Fruit fly (Drosophila melanogaster) whole organism, adult: ENCODE results near the gene Msp300.
A peak's percentile ranks its signal among the peaks of the same experiment; 100 is the strongest.

Experiments used
- CG11617 ChIP-seq: fragments of 200-800 bp; sonication (Bioruptor generic); optimal IDR thresholded peaks from 2 replicates; lab custom pipeline; 2017; ENCODE audit warnings: mild to moderate bottlenecking, missing biosample characterization, missing genetic modification reagents, missing genetic modification characterization
- CG12768 ChIP-seq: fragments of 200-800 bp; sonication (Bioruptor generic); optimal IDR thresholded peaks from 2 replicates; lab custom pipeline; 2017; ENCODE audit warnings: missing biosample characterization, missing genetic modification characterization, mild to moderate bottlenecking, moderate library complexity, missing genetic modification reagents
- CG14711 ChIP-seq: fragments of 200-800 bp; sonication (Bioruptor generic); optimal IDR thresholded peaks from 2 replicates; lab custom pipeline; 2018; ENCODE audit warnings: missing biosample characterization, mild to moderate bottlenecking, missing genetic modification characterization, moderate library complexity
- CG1620 ChIP-seq: fragments of 200-800 bp; sonication (Bioruptor generic); optimal IDR thresholded peaks from 2 replicates; lab custom pipeline; 2016; ENCODE audit warnings: missing biosample characterization, missing genetic modification characterization
- CG33017 ChIP-seq: fragments of 200-800 bp; sonication (Bioruptor generic); optimal IDR thresholded peaks from 2 replicates; lab custom pipeline; 2018; ENCODE audit warnings: missing biosample characterization, mild to moderate bottlenecking, missing genetic modification characterization, moderate library complexity
- CG5204 ChIP-seq: fragments of 200-800 bp; sonication (Bioruptor generic); optimal IDR thresholded peaks from 2 replicates; lab custom pipeline; 2016; ENCODE audit warnings: missing biosample characterization, missing genetic modification characterization
- CG7045 ChIP-seq: fragments of 200-800 bp; sonication (Bioruptor generic); optimal IDR thresholded peaks from 2 replicates; lab custom pipeline; 2017; ENCODE audit warnings: missing biosample characterization, mild to moderate bottlenecking, missing genetic modification characterization
- CG7101 ChIP-seq: fragments of 200-800 bp; sonication (Bioruptor generic); optimal IDR thresholded peaks from 2 replicates; lab custom pipeline; 2018; ENCODE audit warnings: missing biosample characterization, mild to moderate bottlenecking, missing genetic modification characterization, moderate library complexity
- Clk ChIP-seq: fragments of 200-800 bp; sonication (Bioruptor generic); optimal IDR thresholded peaks from 2 replicates; lab custom pipeline; 2017; ENCODE audit warnings: missing biosample characterization, missing genetic modification characterization
- Crg-1 ChIP-seq: fragments of 200-800 bp; sonication (Bioruptor generic); optimal IDR thresholded peaks from 2 replicates; lab custom pipeline; 2016; ENCODE audit warnings: missing biosample characterization, missing genetic modification characterization
- Hr96 ChIP-seq: fragments of 200-800 bp; sonication (Bioruptor generic); optimal IDR thresholded peaks from 2 replicates; lab custom pipeline; 2016; ENCODE audit warnings: missing biosample characterization, missing genetic modification characterization
- Mnt ChIP-seq: fragments of 200-800 bp; sonication (Bioruptor generic); optimal IDR thresholded peaks from 2 replicates; lab custom pipeline; 2016; ENCODE audit warnings: missing biosample characterization, mild to moderate bottlenecking, missing genetic modification characterization
- bab1 ChIP-seq: fragments of 200-800 bp; sonication (Bioruptor generic); optimal IDR thresholded peaks from 3 replicates; lab custom pipeline; 2019; ENCODE audit warnings: missing biosample characterization, mild to moderate bottlenecking, missing genetic modification characterization, moderate library complexity
- cic ChIP-seq: fragments of 200-800 bp; sonication (Bioruptor generic); optimal IDR thresholded peaks from 2 replicates; lab custom pipeline; 2017; ENCODE audit warnings: missing biosample characterization, mild to moderate bottlenecking, missing genetic modification characterization, moderate library complexity
- cnc ChIP-seq, 2 experiments: fragments of >200 bp; optimal IDR thresholded peaks; 2 replicates each; lab custom pipeline; 2017
- kay ChIP-seq: fragments of 200-800 bp; sonication (Bioruptor generic); peaks from one replicate; lab custom pipeline; 2016; ENCODE audit warnings: missing biosample characterization, missing genetic modification characterization, borderline replicate concordance
- ovo ChIP-seq: fragments of 200-800 bp; sonication (Bioruptor generic); optimal IDR thresholded peaks from 2 replicates; lab custom pipeline; 2016; ENCODE audit warnings: missing biosample characterization, missing genetic modification characterization
- pad ChIP-seq: fragments of 200-800 bp; sonication (Bioruptor generic); optimal IDR thresholded peaks from 3 replicates; lab custom pipeline; 2017; ENCODE audit warnings: missing biosample characterization, missing genetic modification characterization, mild to moderate bottlenecking, moderate library complexity, missing genetic modification reagents
- tj ChIP-seq: fragments of 200-800 bp; sonication (Bioruptor generic); optimal IDR thresholded peaks from 3 replicates; lab custom pipeline; 2017; ENCODE audit warnings: missing biosample characterization, mild to moderate bottlenecking, missing genetic modification characterization, moderate library complexity
- toe ChIP-seq: fragments of 200-800 bp; sonication (Bioruptor generic); optimal IDR thresholded peaks from 2 replicates; lab custom pipeline; 2016; ENCODE audit warnings: missing biosample characterization, missing genetic modification characterization

The Msp300 gene

DNA sequence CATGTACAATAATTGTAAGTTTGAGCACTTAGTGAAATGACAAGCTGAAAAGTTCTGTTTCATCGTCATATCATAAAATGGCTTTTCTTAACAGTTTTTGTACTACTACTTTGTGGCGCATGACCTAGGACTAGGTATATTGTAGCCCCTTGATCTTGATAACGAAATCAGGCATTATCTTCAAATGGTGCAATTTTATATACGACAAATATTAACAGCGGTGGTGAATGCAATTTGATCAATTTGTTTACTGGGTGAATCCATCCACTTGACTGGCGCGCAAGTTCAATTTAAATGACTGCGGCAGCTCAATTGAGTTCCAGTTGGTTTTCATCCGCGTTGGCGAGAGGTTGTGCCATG is 109.4 kb downstream of the Msp300 start, which contains the start of gene Cyp28d1:
Cyp28d1 (plus strand) TSS at position 316 of the 360 bp plus-strand sequence.
- no peak for TF ChIP-seq cnc (optimal IDR thresholded peaks at IDR 0.05; lab: Kevin White, UChicago)
- TF ChIP-seq cic (GFP tag; lab: Kevin White, UChicago) = no peak
- no peak for TF ChIP-seq toe (GFP tag; lab: Kevin White, UChicago)
- no peak for TF ChIP-seq pad (GFP tag; lab: Kevin White, UChicago)
- no peak for TF ChIP-seq CG12768
- no peak for TF ChIP-seq Hr96 (GFP tag; lab: Kevin White, UChicago)
- TF ChIP-seq CG7045 (GFP tag; lab: Kevin White, UChicago) = no peak
- TF ChIP-seq CG7101 (tag; lab: Kevin White, UChicago) = peak; percentile 29
- no peak for TF ChIP-seq Clk (GFP tag; lab: Kevin White, UChicago)
- TF ChIP-seq bab1 (GFP tag; lab: Kevin White, UChicago) = no peak
- peak; percentile 10 for TF ChIP-seq Mnt (GFP tag; lab: Kevin White, UChicago)
- TF ChIP-seq kay = peak; percentile 90
- peak; percentile 30 for TF ChIP-seq CG5204 (GFP tag; lab: Kevin White, UChicago)
- TF ChIP-seq ovo (GFP tag; lab: Kevin White, UChicago) = no peak
- no peak for TF ChIP-seq CG14711
- TF ChIP-seq Crg-1 (GFP tag; lab: Kevin White, UChicago) = no peak
- no peak for TF ChIP-seq CG33017 (tag; lab: Kevin White, UChicago)
- TF ChIP-seq tj (GFP tag; lab: Kevin White, UChicago) = no peak
- TF ChIP-seq CG1620 (GFP tag; lab: Kevin White, UChicago) = no peak
- no peak for TF ChIP-seq CG11617

DNA sequence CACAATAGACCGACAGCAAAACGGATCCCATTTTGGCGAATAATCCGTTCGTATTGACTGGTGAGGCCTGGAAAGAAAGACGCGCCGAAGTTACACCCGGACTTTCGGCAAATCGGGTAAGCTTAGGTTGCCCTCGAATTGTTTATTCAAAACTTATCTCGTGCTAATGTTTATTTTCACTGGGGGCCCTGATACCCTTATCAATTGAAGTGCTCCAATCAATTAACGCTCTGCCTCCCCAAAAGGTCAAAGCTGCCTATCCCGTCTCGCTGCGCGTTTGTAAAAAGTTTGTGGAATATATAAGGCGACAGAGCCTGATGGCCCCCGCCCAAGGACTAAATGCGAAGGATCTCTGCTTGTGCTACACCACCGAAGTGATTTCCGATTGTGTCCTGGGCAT is 110.3 kb downstream of the Msp300 start:
- TF ChIP-seq cic (GFP tag; lab: Kevin White, UChicago) = no peak

DNA sequence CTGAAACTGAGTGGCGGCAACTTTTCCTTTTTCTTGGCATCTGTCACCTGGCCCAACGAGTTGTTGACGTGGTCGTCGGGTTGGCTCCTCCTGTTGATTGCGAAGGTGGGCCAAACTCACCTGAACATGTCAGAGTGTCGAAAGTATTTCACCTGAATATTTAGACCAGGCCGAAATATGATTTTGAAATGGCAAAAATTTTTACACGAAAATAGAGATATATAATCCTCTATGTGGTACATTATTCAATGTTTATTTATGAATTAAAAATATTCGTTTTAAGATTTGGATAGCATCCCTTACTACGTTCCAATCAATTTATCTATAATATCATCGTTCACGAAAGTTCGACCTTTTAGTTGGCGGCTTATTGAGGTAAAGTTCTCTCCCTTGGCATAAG is 114.3 kb downstream of the Msp300 start, which contains the start of gene CG7742:
CG7742 (minus strand) TSS at position 101 of the 400 bp plus-strand sequence.
- TF ChIP-seq kay (peak; percentile 23), tj (GFP tag; lab: Kevin White, UChicago) (no peak), bab1 (GFP tag; lab: Kevin White, UChicago) (no peak)

- TF ChIP-seq ovo (GFP tag; lab: Kevin White, UChicago) (no peak), kay (no peak), cnc (optimal IDR thresholded peaks at IDR 0.05; lab: Kevin White, UChicago) (no peak), Crg-1 (GFP tag; lab: Kevin White, UChicago) (no peak), Mnt (GFP tag; lab: Kevin White, UChicago) (no peak), CG1620 (GFP tag; lab: Kevin White, UChicago) (no peak), CG5204 (GFP tag; lab: Kevin White, UChicago) (no peak), cic (GFP tag; lab: Kevin White, UChicago) (no peak), tj (GFP tag; lab: Kevin White, UChicago) (no peak), CG33017 (tag; lab: Kevin White, UChicago) (no peak), bab1 (GFP tag; lab: Kevin White, UChicago) (no peak), CG7045 (GFP tag; lab: Kevin White, UChicago) (no peak), CG11617 (no peak), CG14711 (no peak), Hr96 (GFP tag; lab: Kevin White, UChicago) (no peak), Clk (GFP tag; lab: Kevin White, UChicago) (no peak), CG7101 (tag; lab: Kevin White, UChicago) (no peak), CG12768 (no peak)
Observed at dm6 chr2L:5216442-5216841, 115.8 kb downstream of the Msp300 start, which contains the start of the genes CG14034 and TpnC25D. Gene CG14034, minus strand, starts transcription at chr2L:5216542. Gene TpnC25D, plus strand, starts transcription at chr2L:5216701.

DNA sequence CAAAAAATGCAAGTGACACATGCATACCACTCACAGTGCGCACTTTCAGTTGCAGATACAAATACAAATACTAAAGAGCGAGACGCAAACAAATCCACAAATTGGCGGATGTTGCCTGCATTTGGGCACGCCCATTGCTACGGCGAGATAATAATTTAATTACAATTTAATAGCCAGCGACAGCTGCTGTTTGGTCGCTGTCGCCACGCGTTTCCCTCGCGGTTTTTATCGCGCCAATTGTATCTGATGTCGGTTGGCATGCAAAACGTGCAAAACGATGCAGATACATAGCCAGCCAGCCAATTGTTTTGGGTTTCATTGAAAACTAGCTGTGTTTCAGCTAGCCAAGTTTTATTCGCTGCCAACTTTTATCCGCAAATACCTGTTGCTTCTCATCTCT is 122.6 kb downstream of the Msp300 start:
- TF ChIP-seq toe (GFP tag; lab: Kevin White, UChicago) = peak; percentile 3
- TF ChIP-seq CG14711 = no peak
- TF ChIP-seq CG11617 = peak; percentile 18
- TF ChIP-seq Mnt (GFP tag; lab: Kevin White, UChicago) = peak; percentile 11
- TF ChIP-seq CG5204 (GFP tag; lab: Kevin White, UChicago) = no peak
- TF ChIP-seq Hr96 (GFP tag; lab: Kevin White, UChicago) = no peak
- no peak for TF ChIP-seq tj (GFP tag; lab: Kevin White, UChicago)
- TF ChIP-seq bab1 (GFP tag; lab: Kevin White, UChicago) = no peak

dm6 chr2L:5224724-5225319 is 124.1 kb downstream of the Msp300 start:
- TF ChIP-seq kay (peak; percentile 89), CG7045 (GFP tag; lab: Kevin White, UChicago) (peak; percentile 18), CG33017 (tag; lab: Kevin White, UChicago) (peak; percentile 19), CG12768 (no peak)

DNA sequence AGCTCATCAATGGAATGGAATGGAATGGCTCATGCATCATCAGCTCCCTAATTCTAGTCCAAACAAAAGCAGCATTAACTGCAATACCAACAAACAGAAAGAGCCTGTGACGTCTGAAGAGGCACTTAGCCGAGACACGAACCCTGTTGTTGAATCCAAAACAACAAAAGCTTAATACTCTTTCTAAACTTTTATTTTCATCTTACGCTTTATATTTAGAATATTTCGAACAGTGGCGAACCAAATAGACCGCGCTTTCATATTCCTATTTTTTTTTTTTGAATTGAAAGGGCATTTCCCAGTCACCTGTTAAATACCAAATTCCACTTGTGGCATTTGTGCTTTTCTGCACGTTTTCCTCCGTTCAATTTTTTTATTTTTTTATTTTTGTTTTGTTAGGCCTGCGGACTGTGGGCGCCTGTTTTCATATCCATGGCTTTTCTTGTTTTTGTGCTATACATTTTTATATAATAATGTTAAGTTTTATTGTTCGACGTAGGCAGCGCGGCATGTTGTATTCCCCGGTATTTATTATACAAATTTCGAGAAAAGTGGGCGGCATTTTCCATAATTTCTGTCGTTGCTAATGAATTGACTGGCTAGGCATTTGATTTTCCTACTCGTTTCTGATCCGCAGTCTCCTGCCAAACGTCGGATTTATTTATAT is 125.0 kb downstream of the Msp300 start:
- TF ChIP-seq CG14711 = no peak
- TF ChIP-seq CG1620 (GFP tag; lab: Kevin White, UChicago) = no peak
- TF ChIP-seq Clk (GFP tag; lab: Kevin White, UChicago) = no peak
- TF ChIP-seq Hr96 (GFP tag; lab: Kevin White, UChicago) = no peak
- TF ChIP-seq cic (GFP tag; lab: Kevin White, UChicago) = no peak
- TF ChIP-seq CG33017 (tag; lab: Kevin White, UChicago) = no peak
- TF ChIP-seq ovo (GFP tag; lab: Kevin White, UChicago) = no peak
- TF ChIP-seq CG5204 (GFP tag; lab: Kevin White, UChicago) = no peak
- no peak for TF ChIP-seq toe (GFP tag; lab: Kevin White, UChicago)
- no peak for TF ChIP-seq bab1 (GFP tag; lab: Kevin White, UChicago)
- no peak for TF ChIP-seq pad (GFP tag; lab: Kevin White, UChicago)
- TF ChIP-seq cnc (optimal IDR thresholded peaks at IDR 0.05; lab: Kevin White, UChicago) = no peak
- TF ChIP-seq tj (GFP tag; lab: Kevin White, UChicago) = no peak
- no peak for TF ChIP-seq Mnt (GFP tag; lab: Kevin White, UChicago)
